Fruit fly (Drosophila melanogaster) whole organism, embryonic: ENCODE data around the gene CG31064.

Experiments used
- Ada2b ChIP-seq: fragments of 200-800 bp; sonication (Bioruptor generic); IDR thresholded peaks from 2 replicates; pipeline ENCODE4 v1.3.6; 2022; ENCODE audit warnings: missing biosample characterization, missing genetic modification characterization
- Bgb ChIP-seq: fragments of 200-800 bp; sonication (Bioruptor generic); IDR thresholded peaks from 2 replicates; pipeline ENCODE4 v1.3.6; 2022; ENCODE audit warnings: missing biosample characterization, missing genetic modification characterization; ENCODE audit not compliant: partially characterized antibody
- CG10321 ChIP-seq: fragments of 200-800 bp; sonication (Bioruptor generic); IDR thresholded peaks from 2 replicates; pipeline ENCODE4 v1.3.6; 2022; ENCODE audit warnings: missing biosample characterization, missing genetic modification characterization
- CG10959 ChIP-seq: fragments of 200-800 bp; sonication (Bioruptor generic); IDR thresholded peaks from 2 replicates; pipeline ENCODE4 v1.3.6; 2022; ENCODE audit warnings: missing biosample characterization, missing genetic modification characterization
- CG11085 ChIP-seq: fragments of 200-800 bp; sonication (Bioruptor generic); IDR thresholded peaks from 2 replicates; pipeline ENCODE4 v1.3.6; 2022; ENCODE audit warnings: missing biosample characterization, missing genetic modification characterization
- CG11504 ChIP-seq: fragments of 200-800 bp; sonication (Bioruptor generic); optimal IDR thresholded peaks from 3 replicates; lab custom pipeline; 2019; ENCODE audit warnings: missing biosample characterization, mild to moderate bottlenecking, missing genetic modification characterization, moderate library complexity
- CG11695 ChIP-seq: fragments of 200-800 bp; sonication (Bioruptor generic); IDR thresholded peaks from 3 replicates; pipeline ENCODE4 v1.3.6; 2022; ENCODE audit warnings: missing biosample characterization, missing genetic modification characterization
- CG13123 ChIP-seq: fragments of 200-800 bp; sonication (Bioruptor generic); optimal IDR thresholded peaks from 2 replicates; lab custom pipeline; 2016; ENCODE audit warnings: missing biosample characterization, missing genetic modification characterization
- CG13624 ChIP-seq: fragments of 200-800 bp; sonication (Bioruptor generic); optimal IDR thresholded peaks from 2 replicates; lab custom pipeline; 2016; ENCODE audit warnings: missing biosample characterization, missing genetic modification characterization
- CG14014 ChIP-seq: fragments of 200-800 bp; sonication (Bioruptor generic); IDR thresholded peaks from 2 replicates; pipeline ENCODE4 v1.3.6; 2022; ENCODE audit warnings: missing biosample characterization, missing genetic modification characterization
- CG14050 ChIP-seq: fragments of 200-800 bp; sonication (Bioruptor generic); IDR thresholded peaks from 3 replicates; pipeline ENCODE4 v1.3.6; 2022; ENCODE audit warnings: missing biosample characterization, missing genetic modification characterization
- CG15011 ChIP-seq: fragments of 200-800 bp; sonication (Bioruptor generic); optimal IDR thresholded peaks from 3 replicates; lab custom pipeline; 2018; ENCODE audit warnings: missing biosample characterization, mild to moderate bottlenecking, missing genetic modification characterization
- CG1529 ChIP-seq: fragments of 200-800 bp; sonication (Bioruptor generic); optimal IDR thresholded peaks from 3 replicates; lab custom pipeline; 2018; ENCODE audit warnings: missing biosample characterization, missing genetic modification characterization
- CG1602 ChIP-seq: fragments of 200-800 bp; sonication (Bioruptor generic); optimal IDR thresholded peaks from 3 replicates; lab custom pipeline; 2016; ENCODE audit warnings: missing biosample characterization, missing genetic modification characterization
- CG16779 ChIP-seq: fragments of 200-800 bp; sonication (Bioruptor generic); IDR thresholded peaks from 2 replicates; pipeline ENCODE4 v1.3.6; 2022; ENCODE audit warnings: missing biosample characterization, missing genetic modification characterization
- CG18619 ChIP-seq: fragments of 200-800 bp; sonication (Bioruptor generic); optimal IDR thresholded peaks from 3 replicates; lab custom pipeline; 2017; ENCODE audit warnings: missing biosample characterization, mild to moderate bottlenecking, missing genetic modification characterization
- CG2120 ChIP-seq: fragments of 200-800 bp; sonication (Bioruptor generic); optimal IDR thresholded peaks from 3 replicates; lab custom pipeline; 2016; ENCODE audit warnings: missing biosample characterization, missing genetic modification characterization
- CG2678 ChIP-seq: fragments of 200-800 bp; sonication (Bioruptor generic); optimal IDR thresholded peaks from 3 replicates; lab custom pipeline; 2019; ENCODE audit warnings: missing biosample characterization, mild to moderate bottlenecking, missing genetic modification characterization, moderate library complexity
- CG3163 ChIP-seq: fragments of 200-800 bp; sonication (Bioruptor generic); optimal IDR thresholded peaks from 3 replicates; lab custom pipeline; 2016; ENCODE audit warnings: missing biosample characterization, missing genetic modification characterization
- CG34376 ChIP-seq: fragments of 200-800 bp; sonication (Bioruptor generic); optimal IDR thresholded peaks from 2 replicates; lab custom pipeline; 2018; ENCODE audit warnings: missing biosample characterization, mild to moderate bottlenecking, missing genetic modification characterization
- CG4360 ChIP-seq: fragments of 200-800 bp; sonication (Bioruptor generic); IDR thresholded peaks from 2 replicates; pipeline ENCODE4 v1.3.6; 2022; ENCODE audit warnings: missing biosample characterization, missing genetic modification characterization
- CG6654 ChIP-seq: fragments of 200-800 bp; sonication (Bioruptor generic); optimal IDR thresholded peaks from 2 replicates; lab custom pipeline; 2017; ENCODE audit warnings: missing biosample characterization, mild to moderate bottlenecking, missing genetic modification characterization
- Camta ChIP-seq: fragments of 200-800 bp; sonication (Bioruptor generic); optimal IDR thresholded peaks from 2 replicates; lab custom pipeline; 2016; ENCODE audit warnings: missing biosample characterization, missing genetic modification characterization
- Chrac-16 ChIP-seq: fragments of 200-800 bp; sonication (Bioruptor generic); optimal IDR thresholded peaks from 3 replicates; lab custom pipeline; 2016; ENCODE audit warnings: missing biosample characterization, missing genetic modification characterization
- Elba2 ChIP-seq: fragments of 200-800 bp; sonication (Bioruptor generic); optimal IDR thresholded peaks from 3 replicates; lab custom pipeline; 2016; ENCODE audit warnings: missing biosample characterization, missing genetic modification characterization
- Gsc ChIP-seq: fragments of 200-800 bp; sonication (Bioruptor generic); IDR thresholded peaks from 2 replicates; pipeline ENCODE4 v1.3.6; 2022; ENCODE audit warnings: missing biosample characterization, missing genetic modification characterization
- Gug ChIP-seq: fragments of 200-800 bp; sonication (Bioruptor generic); IDR thresholded peaks from 4 replicates; pipeline ENCODE4 v1.3.6; 2022; ENCODE audit warnings: missing biosample characterization, missing genetic modification characterization
- HLH54F ChIP-seq: fragments of 200-800 bp; sonication (Bioruptor generic); optimal IDR thresholded peaks from 3 replicates; lab custom pipeline; 2016; ENCODE audit warnings: missing biosample characterization, missing genetic modification characterization
- Hr78 ChIP-seq, 2 experiments: fragments of 200-800 bp in 1 of 2; fragments of >200 bp in 1 of 2; sonication (Bioruptor generic) in 1 of 2; optimal IDR thresholded peaks; 2 replicates each; lab custom pipeline; 2017 to 2019; ENCODE audit warnings: missing biosample characterization in 2 of 2, missing genetic modification characterization in 2 of 2, mild to moderate bottlenecking in 1 of 2, moderate library complexity in 1 of 2
- NfI ChIP-seq: fragments of 200-800 bp; sonication (Bioruptor generic); optimal IDR thresholded peaks from 3 replicates; lab custom pipeline; 2018; ENCODE audit warnings: missing biosample characterization, mild to moderate bottlenecking, missing genetic modification characterization, moderate library complexity
- Opbp ChIP-seq: fragments of 200-800 bp; sonication (Bioruptor generic); IDR thresholded peaks from 3 replicates; pipeline ENCODE4 v1.3.6; 2022; ENCODE audit warnings: missing biosample characterization, missing genetic modification characterization; ENCODE audit not compliant: partially characterized antibody
- Taf1 ChIP-seq: fragments of 200-800 bp; sonication (Bioruptor generic); IDR thresholded peaks from 2 replicates; pipeline ENCODE4 v1.3.6; 2022; ENCODE audit warnings: missing biosample characterization, missing genetic modification characterization
- chm ChIP-seq: fragments of 200-800 bp; sonication (Bioruptor generic); IDR thresholded peaks from 2 replicates; pipeline ENCODE4 v1.3.6; 2022; ENCODE audit warnings: missing biosample characterization, missing genetic modification characterization
- dpn ChIP-seq, 2 experiments: fragments of 200-800 bp; sonication (Bioruptor generic); optimal IDR thresholded peaks; 3 replicates each; lab custom pipeline; 2016; ENCODE audit warnings: missing biosample characterization in 2 of 2, missing genetic modification characterization in 2 of 2
- en ChIP-seq: fragments of 200-800 bp; sonication (Bioruptor generic); optimal IDR thresholded peaks from 2 replicates; lab custom pipeline; 2016; ENCODE audit warnings: missing biosample characterization, missing genetic modification characterization
- fru ChIP-seq: fragments of >200 bp; optimal IDR thresholded peaks from 2 replicates; lab custom pipeline; 2017
- gem ChIP-seq: fragments of 200-800 bp; sonication (Bioruptor generic); optimal IDR thresholded peaks from 2 replicates; lab custom pipeline; 2019; ENCODE audit warnings: missing biosample characterization, mild to moderate bottlenecking, missing genetic modification characterization, moderate library complexity
- grau ChIP-seq: fragments of 200-800 bp; optimal IDR thresholded peaks from 3 replicates; lab custom pipeline; 2019; ENCODE audit warnings: missing biosample characterization, mild to moderate bottlenecking, missing genetic modification characterization, moderate library complexity
- hbn ChIP-seq: fragments of 200-800 bp; sonication (Bioruptor generic); IDR thresholded peaks from 2 replicates; pipeline ENCODE4 v1.3.6; 2022; ENCODE audit warnings: missing biosample characterization, missing genetic modification characterization; ENCODE audit not compliant: partially characterized antibody
- luna ChIP-seq: fragments of 200-800 bp; sonication (Bioruptor generic); optimal IDR thresholded peaks from 2 replicates; lab custom pipeline; 2016; ENCODE audit warnings: missing biosample characterization, missing genetic modification characterization
- maf-S ChIP-seq: fragments of 200-800 bp; sonication (Bioruptor generic); optimal IDR thresholded peaks from 2 replicates; lab custom pipeline; 2016; ENCODE audit warnings: missing biosample characterization, missing genetic modification characterization
- nau ChIP-seq: fragments of 200-800 bp; sonication (Bioruptor generic); optimal IDR thresholded peaks from 3 replicates; lab custom pipeline; 2017; ENCODE audit warnings: missing biosample characterization, mild to moderate bottlenecking, missing genetic modification characterization, missing genetic modification reagents
- nerfin-2 ChIP-seq: fragments of 200-800 bp; sonication (Bioruptor generic); IDR thresholded peaks from 2 replicates; pipeline ENCODE4 v1.3.6; 2022; ENCODE audit warnings: missing biosample characterization, missing genetic modification characterization; ENCODE audit not compliant: partially characterized antibody
- prd ChIP-seq, 3 experiments: fragments of >200 bp in 2 of 3; fragments of 200-800 bp in 1 of 3; sonication (Bioruptor generic) in 1 of 3; optimal IDR thresholded peaks in 2 of 3; IDR thresholded peaks in 1 of 3; 2 replicates in 2 of 3; 3 replicates in 1 of 3; pipeline versions ENCODE4 v1.3.6 to Lab custom; 2017 to 2022; ENCODE audit warnings: missing biosample characterization in 1 of 3, missing genetic modification characterization in 1 of 3
- ranshi ChIP-seq: fragments of 200-800 bp; sonication (Bioruptor generic); IDR thresholded peaks from 2 replicates; pipeline ENCODE4 v1.3.6; 2022; ENCODE audit warnings: missing biosample characterization, missing genetic modification characterization
- slou ChIP-seq: fragments of 200-800 bp; sonication (Bioruptor generic); optimal IDR thresholded peaks from 3 replicates; lab custom pipeline; 2016; ENCODE audit warnings: missing biosample characterization, missing genetic modification characterization
- ssp ChIP-seq: fragments of 200-800 bp; sonication (Bioruptor generic); IDR thresholded peaks from 2 replicates; pipeline ENCODE4 v1.3.6; 2022; ENCODE audit warnings: missing biosample characterization, missing genetic modification characterization
- tgo ChIP-seq: fragments of 200-800 bp; sonication (Bioruptor generic); IDR thresholded peaks from 3 replicates; pipeline ENCODE4 v1.3.6; 2022; ENCODE audit warnings: missing biosample characterization, missing genetic modification characterization
- zen ChIP-seq: fragments of 200-800 bp; sonication (Bioruptor generic); optimal IDR thresholded peaks from 3 replicates; lab custom pipeline; 2018; ENCODE audit warnings: missing biosample characterization, mild to moderate bottlenecking, missing genetic modification characterization, moderate library complexity
- zfh1 ChIP-seq: fragments of 200-800 bp; sonication (Bioruptor generic); IDR thresholded peaks from 3 replicates; pipeline ENCODE4 v1.3.6; 2022; ENCODE audit warnings: missing biosample characterization, missing genetic modification characterization

Gene CG31064

DNA sequence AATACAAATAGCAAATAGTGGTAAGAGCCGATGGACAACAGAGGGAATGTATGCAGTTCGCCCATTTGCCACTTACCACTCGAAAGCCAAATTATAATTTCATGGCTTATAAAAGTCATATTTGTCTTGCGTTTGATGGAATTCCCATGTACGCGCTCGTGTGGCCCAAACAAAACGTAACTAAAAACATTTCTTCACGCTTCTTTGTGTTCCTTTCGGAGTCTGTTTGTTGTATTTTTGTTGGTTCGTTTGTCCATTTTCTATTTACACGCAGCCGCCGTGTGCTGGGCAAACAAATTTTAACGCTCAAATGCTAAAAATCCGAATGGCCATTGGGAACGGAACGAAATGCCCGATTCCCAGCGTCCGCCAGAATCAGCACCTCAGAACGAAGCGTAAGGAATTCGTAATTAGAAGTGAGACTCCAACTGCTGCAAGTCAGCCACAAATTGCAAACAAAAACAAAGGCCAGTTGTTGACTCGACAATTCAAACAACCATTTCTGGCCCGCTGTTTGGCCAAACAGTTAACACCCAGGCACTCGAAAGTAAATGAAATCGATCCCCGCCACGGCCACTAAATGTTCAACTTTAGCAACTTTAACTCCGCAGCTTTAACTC, 30.1 kb downstream of the CG31064 start (continued):
- no peak for TF ChIP-seq CG13624 (GFP tag; lab: Kevin White, UChicago)
- TF ChIP-seq Camta (GFP tag; lab: Kevin White, UChicago) = peak; percentile 35
- TF ChIP-seq zfh1 (GFP tag; lab: Robert Waterston, UW) = peak; percentile 64; the same call in 1 of the 3 replicates
- TF ChIP-seq CG6654 (GFP tag; lab: Kevin White, UChicago) = no peak
- TF ChIP-seq en (GFP tag; lab: Kevin White, UChicago) = peak; percentile 2
- no peak for TF ChIP-seq CG14050 (GFP tag; lab: Robert Waterston, UW)
- no peak for TF ChIP-seq CG10321 (GFP tag; lab: Robert Waterston, UW)
- no peak for TF ChIP-seq CG4360 (GFP tag; lab: Robert Waterston, UW)
- no peak for TF ChIP-seq HLH54F (GFP tag; lab: Kevin White, UChicago)
- TF ChIP-seq chm (GFP tag; lab: Robert Waterston, UW) = peak; percentile 19; the same call in 1 of the 2 replicates
- TF ChIP-seq CG2678 (tag; lab: Kevin White, UChicago) = peak; percentile 68
- no peak for TF ChIP-seq grau (tag; lab: Kevin White, UChicago)
- no peak for TF ChIP-seq Taf1 (GFP tag; lab: Robert Waterston, UW)
- TF ChIP-seq CG34376 (GFP tag; lab: Kevin White, UChicago) = no peak
- no peak for TF ChIP-seq ssp (GFP tag; lab: Robert Waterston, UW)
- peak; percentile 37 for TF ChIP-seq maf-S
- TF ChIP-seq Ada2b (GFP tag; lab: Robert Waterston, UW) = peak; percentile 25; the same call in 1 of the 2 replicates
- no peak for TF ChIP-seq CG13123
- no peak for TF ChIP-seq fru (lab: Kevin White, UChicago)
- no peak for TF ChIP-seq luna (GFP tag; lab: Kevin White, UChicago)
- TF ChIP-seq hbn = no peak
- no peak for TF ChIP-seq CG16779 (GFP tag; lab: Robert Waterston, UW)
- TF ChIP-seq slou = no peak
- peak; percentile 47 for TF ChIP-seq CG18619 (GFP tag; lab: Kevin White, UChicago)
- no peak for TF ChIP-seq nerfin-2
- TF ChIP-seq CG11504 (tag; lab: Kevin White, UChicago) = peak; percentile 24
- no peak for TF ChIP-seq Bgb (GFP tag; lab: Robert Waterston, UW)
- peak; percentile 57 for TF ChIP-seq gem (tag; lab: Kevin White, UChicago)
- peak; percentile 36 for TF ChIP-seq CG15011
- no peak for TF ChIP-seq Elba2
- TF ChIP-seq Gug (GFP tag; lab: Robert Waterston, UW) = no peak
- peak; percentile 61 for TF ChIP-seq nau (GFP tag; lab: Kevin White, UChicago)
- TF ChIP-seq CG11085 (GFP tag; lab: Robert Waterston, UW) = 0 out of 2 replicates have a peak, but pooled peaks have one; percentile 38
- TF ChIP-seq CG11695 (GFP tag; lab: Robert Waterston, UW) = peak; percentile 58; the same call in 1 of the 3 replicates
- 0 out of 2 replicates have a peak, but pooled peaks have one; percentile 43 for TF ChIP-seq ranshi
- TF ChIP-seq dpn (GFP tag; optimal IDR thresholded peaks at IDR 0.05; lab: Kevin White, UChicago) = peak in 1 of 2 experiments; percentile 9
- no peak for TF ChIP-seq CG3163 (GFP tag; lab: Kevin White, UChicago)
- 0 out of 2 replicates have a peak, but pooled peaks have one; percentile 16 for TF ChIP-seq CG10959
- no peak for TF ChIP-seq prd (optimal IDR thresholded peaks at IDR 0.05; lab: Kevin White, UChicago)
- TF ChIP-seq prd (GFP tag; IDR thresholded peaks at IDR 0.05; lab: Robert Waterston, UW) = peak; percentile 59
- peak; percentile 27; the same call in 1 of the 2 replicates for TF ChIP-seq CG14014 (GFP tag; lab: Robert Waterston, UW)
- TF ChIP-seq Gsc (GFP tag; lab: Robert Waterston, UW) = no peak
- no peak; the same call in 2 of the 3 replicates for TF ChIP-seq tgo
- TF ChIP-seq CG1602 (GFP tag; lab: Kevin White, UChicago) = peak; percentile 37
- TF ChIP-seq NfI (GFP tag; lab: Kevin White, UChicago) = no peak
- no peak for TF ChIP-seq CG2120 (GFP tag; lab: Kevin White, UChicago)
- TF ChIP-seq zen (tag; lab: Kevin White, UChicago) = peak; percentile 43
- peak; percentile 5 for TF ChIP-seq CG1529 (GFP tag; lab: Kevin White, UChicago)
- TF ChIP-seq Chrac-16 (GFP tag; lab: Kevin White, UChicago) = no peak
- TF ChIP-seq Hr78 (GFP tag; optimal IDR thresholded peaks at IDR 0.05; lab: Kevin White, UChicago) = no peak
- TF ChIP-seq Opbp (GFP tag; lab: Robert Waterston, UW) = no peak
